Fruit fly (Drosophila melanogaster): ENCODE results near the gene CG14881.

- TF ChIP-seq D1 (tag; optimal IDR thresholded peaks at IDR 0.05) (no peak), EcR (GFP tag; optimal IDR thresholded peaks at IDR 0.05) (no peak), Snoo (tag; optimal IDR thresholded peaks at IDR 0.05) (no peak), CG17806 (tag; optimal IDR thresholded peaks at IDR 0.05) (no peak)
These were observed 40.2 kb upstream of the CG14881 start for dm6 chr3R:16394531-16394930.
